Worm (Caenorhabditis elegans) whole organism, L4 larva: Measurements from ENCODE around the gene C14C6.3.
A peak's percentile ranks its signal among the peaks of the same experiment; 100 is the strongest.

Experiments
- ZK546.5 ChIP-seq, 2 experiments: sonication (generic microtip); optimal IDR thresholded peaks; 2 replicates each; lab custom pipeline; 2017; ENCODE audit warnings: missing biosample characterization in 2 of 2, missing genetic modification characterization in 2 of 2
- aly-2 ChIP-seq: sonication (generic microtip); optimal IDR thresholded peaks from 2 replicates; lab custom pipeline; 2018; ENCODE audit warnings: missing biosample characterization, missing genetic modification characterization
- ceh-82 ChIP-seq: sonication (generic microtip); optimal IDR thresholded peaks from 2 replicates; lab custom pipeline; 2017; ENCODE audit warnings: missing biosample characterization, missing genetic modification characterization
- ctbp-1 ChIP-seq: fragments of 200-800 bp; sonication (Bioruptor generic); IDR thresholded peaks from 2 replicates; pipeline ENCODE4 v1.3.6; 2022; ENCODE audit warnings: missing genetic modification reagents, missing genetic modification characterization, missing compliant biosample characterization
- lin-13 ChIP-seq: fragments of 150-350 bp; optimal IDR thresholded peaks from 2 replicates; lab custom pipeline; 2014; ENCODE audit warnings: missing biosample characterization, missing genetic modification reagents, missing genetic modification characterization
- lin-15B ChIP-seq: fragments of 150-350 bp; sonication (generic microtip); optimal IDR thresholded peaks from 3 replicates; lab custom pipeline; 2014; ENCODE audit warnings: missing biosample characterization, missing genetic modification characterization
- lin-29 ChIP-seq: fragments of 200-800 bp; sonication (Bioruptor generic); IDR thresholded peaks from 2 replicates; pipeline ENCODE4 v1.3.6; 2022; ENCODE audit warnings: missing genetic modification reagents, missing genetic modification characterization, missing compliant biosample characterization
- lin-38 ChIP-seq: fragments of 200-800 bp; sonication (Bioruptor generic); IDR thresholded peaks from 2 replicates; pipeline ENCODE4 v1.3.6; 2022; ENCODE audit warnings: missing genetic modification reagents, missing genetic modification characterization, missing compliant biosample characterization
- lsy-2 ChIP-seq, 2 experiments: fragments of 150-350 bp in 1 of 2; sonication (generic microtip) in 1 of 2; optimal IDR thresholded peaks; 2 replicates each; lab custom pipeline; 2014 to 2017; ENCODE audit warnings: missing biosample characterization in 2 of 2, missing genetic modification characterization in 2 of 2
- nhr-237 ChIP-seq: sonication (generic microtip); optimal IDR thresholded peaks from 2 replicates; lab custom pipeline; 2017; ENCODE audit warnings: missing biosample characterization, missing genetic modification characterization
- pha-4 ChIP-seq, 2 experiments: fragments of 150-350 bp in 1 of 2; fragments of 200-800 bp in 1 of 2; sonication (Bioruptor generic) in 1 of 2; IDR thresholded peaks in 1 of 2; optimal IDR thresholded peaks in 1 of 2; 2 replicates each; pipeline versions ENCODE4 v1.3.6 to Lab custom; 2014 to 2022; ENCODE audit warnings: missing genetic modification characterization in 2 of 2, missing genetic modification reagents in 2 of 2, missing biosample characterization in 1 of 2, missing compliant biosample characterization in 1 of 2
- snpc-4 ChIP-seq: fragments of 150-350 bp; optimal IDR thresholded peaks from 2 replicates; lab custom pipeline; 2014; ENCODE audit warnings: missing biosample characterization, missing genetic modification characterization
- spr-3 ChIP-seq: fragments of 200-800 bp; sonication (Bioruptor generic); optimal IDR thresholded peaks from 2 replicates; lab custom pipeline; 2018; ENCODE audit warnings: mild to moderate bottlenecking, missing genetic modification characterization, missing compliant biosample characterization
- unc-62 ChIP-seq, 3 experiments: fragments of 150-350 bp in 1 of 3; sonication (generic microtip); optimal IDR thresholded peaks in 2 of 3; peaks in 1 of 3; 1 replicate in 1 of 3; 2 replicates in 2 of 3; lab custom pipeline; 2014 to 2017; ENCODE audit warnings: missing biosample characterization in 3 of 3, missing genetic modification characterization in 3 of 3, missing genetic modification reagents in 3 of 3, missing genotype in 1 of 3

- TF ChIP-seq lin-29 (GFP tag; lab: Robert Waterston, UW) (no peak), ctbp-1 (GFP tag; lab: Robert Waterston, UW) (no peak), spr-3 (GFP tag; lab: Kevin White, UChicago) (no peak), lin-15B (no peak), ZK546.5 (tag; optimal IDR thresholded peaks at IDR 0.05; lab: Kevin White, UChicago) (no peak), pha-4 (GFP tag; IDR thresholded peaks at IDR 0.05; lab: Robert Waterston, UW) (no peak), pha-4 (tag; optimal IDR thresholded peaks at IDR 0.05; lab: Kevin White, UChicago) (peak; percentile 52), aly-2 (tag; lab: Kevin White, UChicago) (no peak), ceh-82 (no peak), lin-13 (GFP tag; lab: Kevin White, UChicago) (no peak), nhr-237 (no peak), lsy-2 (tag; optimal IDR thresholded peaks at IDR 0.05; lab: Kevin White, UChicago) (peak in 1 of 2 experiments; percentile 35), unc-62 (GFP tag; optimal IDR thresholded peaks at IDR 0.05 in 1 of 2; lab: Kevin White, UChicago) (no peak), unc-62 (tag; optimal IDR thresholded peaks at IDR 0.05; lab: Kevin White, UChicago) (no peak), snpc-4 (tag; lab: Kevin White, UChicago) (no peak), lin-38 (GFP tag; lab: Robert Waterston, UW) (no peak)
These were observed 11.2 kb upstream of the C14C6.3 start, which contains the start of gene nhr-58 for ce11 chrV:532046-532445.
